Fruit fly (Drosophila melanogaster) whole organism, embryonic: ENCODE results near the gene yrt.

Experiments
- Trl ChIP-seq, 3 experiments: fragments of >200 bp in 2 of 3; fragments of 200-800 bp in 1 of 3; sonication (Bioruptor generic) in 1 of 3; optimal IDR thresholded peaks; 2 replicates in 1 of 3; 3 replicates in 2 of 3; lab custom pipeline; 2016 to 2017; ENCODE audit warnings: missing biosample characterization in 1 of 3, missing genetic modification characterization in 1 of 3
- dpn ChIP-seq, 2 experiments: fragments of 200-800 bp; sonication (Bioruptor generic); optimal IDR thresholded peaks; 3 replicates each; lab custom pipeline; 2016; ENCODE audit warnings: missing biosample characterization in 2 of 2, missing genetic modification characterization in 2 of 2
- hkb ChIP-seq, 2 experiments: fragments of 200-800 bp in 1 of 2; fragments of >200 bp in 1 of 2; sonication (Bioruptor generic) in 1 of 2; IDR thresholded peaks in 1 of 2; optimal IDR thresholded peaks in 1 of 2; 2 replicates each; pipeline versions ENCODE4 v1.3.6 to Lab custom; 2017 to 2022; ENCODE audit warnings: missing biosample characterization in 1 of 2, missing genetic modification characterization in 1 of 2
- z ChIP-seq: fragments of 200-800 bp; sonication (Bioruptor generic); IDR thresholded peaks from 3 replicates; pipeline ENCODE4 v1.3.6; 2022; ENCODE audit warnings: missing biosample characterization, missing genetic modification characterization

The yrt gene

DNA sequence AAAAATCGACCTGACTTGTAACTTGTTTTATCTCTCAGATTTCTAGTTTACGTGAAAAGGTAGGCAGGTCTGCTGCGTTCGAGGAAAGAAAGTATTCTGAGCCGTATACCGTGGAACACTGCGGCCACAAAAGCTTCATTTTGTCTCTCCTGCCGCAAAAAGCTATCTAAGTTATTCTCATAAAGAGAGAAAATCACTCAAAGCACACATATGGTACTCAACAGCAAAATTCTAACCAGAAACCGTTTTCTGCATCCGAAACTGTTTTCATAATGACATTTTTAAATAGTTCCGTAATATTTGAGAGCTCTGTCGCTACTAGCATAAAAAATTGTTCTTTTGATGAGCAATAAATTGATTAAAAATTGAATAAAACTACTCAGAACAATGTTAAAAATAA is 55.1 kb downstream of the yrt start, which contains the start of the genes CG9813 and CG8870:
TSS of gene CG9813 (minus strand) at position 101 of the 400 bp plus-strand sequence.
TSS of gene CG8870 (plus strand) at position 168 of the 400 bp plus-strand sequence.
- 0 out of 3 replicates have a peak, but pooled peaks have one; percentile 32 for TF ChIP-seq z (GFP tag; lab: Robert Waterston, UW)
- TF ChIP-seq hkb (optimal IDR thresholded peaks at IDR 0.05; lab: Kevin White, UChicago): no peak
- 0 out of 2 replicates have a peak, but pooled peaks have one; percentile 28 for TF ChIP-seq hkb (GFP tag; IDR thresholded peaks at IDR 0.05; lab: Robert Waterston, UW)
- peak; percentile 36 to 52 for TF ChIP-seq Trl (optimal IDR thresholded peaks at IDR 0.05; lab: Kevin White, UChicago)
- no peak for TF ChIP-seq Trl (GFP tag; optimal IDR thresholded peaks at IDR 0.05; lab: Kevin White, UChicago)
- TF ChIP-seq dpn (GFP tag; optimal IDR thresholded peaks at IDR 0.05; lab: Kevin White, UChicago): no peak
